Fruit fly (Drosophila melanogaster): ENCODE results near the gene brat.

DNA sequence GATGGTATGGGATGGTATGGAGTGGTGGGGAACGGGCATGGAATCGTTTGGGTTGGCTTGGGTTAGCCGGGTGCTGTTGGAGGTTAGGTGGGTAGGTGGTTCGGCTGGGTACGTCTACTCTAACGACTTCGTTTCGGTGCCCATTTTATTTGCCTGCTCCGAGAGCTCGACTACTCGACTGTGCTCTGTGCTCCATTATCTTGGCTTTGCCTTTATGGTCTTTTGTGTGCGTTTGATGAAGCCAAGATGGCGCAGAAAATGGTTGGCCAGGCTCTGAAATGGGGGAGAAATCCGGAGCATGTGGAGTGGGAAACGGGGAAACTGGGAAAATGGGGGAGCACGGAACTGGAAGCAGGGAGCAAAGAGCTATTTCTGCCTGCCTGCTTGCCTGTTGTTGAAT, 39.7 kb upstream of the brat start:
- TF ChIP-seq Sin3A (optimal IDR thresholded peaks at IDR 0.05), result no peak
- no peak for TF ChIP-seq h (optimal IDR thresholded peaks at IDR 0.05)
- TF ChIP-seq psq (optimal IDR thresholded peaks at IDR 0.05), result no peak
- TF ChIP-seq ttk (optimal IDR thresholded peaks at IDR 0.05), result no peak
- TF ChIP-seq Myc (optimal IDR thresholded peaks at IDR 0.05), result no peak

Measured in Kc167 (cell line).